Worm (Caenorhabditis elegans): Measurements from ENCODE around the gene M163.10.

DNA sequence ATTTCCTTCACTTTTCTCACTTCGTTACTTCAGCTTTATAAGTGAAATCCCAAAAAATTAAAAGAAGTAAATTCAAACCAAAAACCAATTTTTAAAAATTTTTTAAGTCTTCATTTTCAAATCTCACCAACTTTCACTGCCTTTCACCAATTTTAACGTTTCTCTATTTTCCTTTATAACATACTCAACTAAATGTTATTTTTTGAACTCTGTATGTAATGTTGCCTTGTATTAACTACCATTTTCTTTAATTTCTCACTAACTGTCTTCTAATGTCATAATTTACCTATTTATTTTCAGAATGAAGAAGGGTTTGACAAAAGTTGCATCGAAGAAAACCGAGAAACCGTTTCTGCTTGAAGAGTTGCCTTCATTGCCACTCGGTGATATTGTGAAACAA lies 26.1 kb upstream of the M163.10 start, which contains the start of gene F23D12.4:
- TF ChIP-seq mes-4 (tag; optimal IDR thresholded peaks at IDR 0.05) = no peak
- TF ChIP-seq dox-1 (GFP tag; IDR thresholded peaks at IDR 0.05) = no peak
- no peak for TF ChIP-seq ceh-91 (GFP tag; IDR thresholded peaks at IDR 0.05)
- TF ChIP-seq dpl-1 (GFP tag; optimal IDR thresholded peaks at IDR 0.05) = no peak
- no peak for TF ChIP-seq F33H1.4 (GFP tag; IDR thresholded peaks at IDR 0.05)
- TF ChIP-seq mel-28 (tag; optimal IDR thresholded peaks at IDR 0.05; ENCODE audit: borderline replicate concordance) = no peak
- TF ChIP-seq efl-1 (GFP tag; optimal IDR thresholded peaks at IDR 0.05) = no peak
- no peak for TF ChIP-seq gei-17 (GFP tag; optimal IDR thresholded peaks at IDR 0.05)

All from whole organism, young adult.